Fruit fly (Drosophila melanogaster): ENCODE data around the gene Ekar.

The Ekar gene

DNA sequence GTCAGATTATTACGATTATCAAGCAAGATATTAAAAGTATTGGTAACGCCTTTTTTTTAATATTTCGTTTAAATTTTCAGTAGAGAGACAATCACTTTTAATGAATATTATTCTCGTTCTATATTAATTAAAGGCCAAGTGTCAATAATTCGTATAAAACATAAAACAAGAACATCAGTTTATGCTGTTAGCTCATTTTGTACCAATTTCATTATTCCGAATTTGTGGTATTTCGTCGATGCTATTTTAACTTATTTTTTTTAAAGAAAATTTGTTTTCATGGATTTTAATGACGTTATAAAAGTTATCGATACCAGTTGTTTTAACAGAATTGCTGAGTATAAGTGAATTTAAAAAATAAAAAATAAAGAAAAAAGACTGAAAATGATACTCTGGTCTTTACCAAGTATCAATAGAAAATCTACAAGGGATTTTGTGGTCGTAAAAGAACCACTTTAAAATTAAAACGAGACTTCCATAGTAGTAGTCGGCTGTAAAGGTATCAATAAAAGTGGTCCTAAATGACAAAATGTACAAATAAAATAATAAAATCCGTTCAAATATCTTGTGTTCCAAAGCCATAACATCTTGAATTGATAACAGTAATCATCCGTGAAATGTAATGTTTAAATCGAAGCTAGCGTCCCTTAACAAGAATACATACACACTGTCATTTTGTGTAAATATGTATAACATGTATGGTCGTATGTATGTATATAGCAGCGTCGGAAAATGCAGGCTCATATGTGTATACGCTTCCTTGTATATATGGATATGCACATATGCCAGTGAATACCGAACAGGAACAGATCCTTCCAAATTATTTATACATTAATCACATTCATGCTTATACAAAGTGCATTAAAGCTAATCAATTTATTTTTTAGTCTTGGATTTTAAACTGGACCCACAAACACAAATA lies 35.7 kb downstream of the Ekar start, which contains the start of gene Eph:
Eph (plus strand) TSS at position 287 of the 922 bp plus-strand sequence.
- no peak for TF ChIP-seq kay (GFP tag; ENCODE audit: borderline replicate concordance)
- peak; percentile 67 for TF ChIP-seq tj (GFP tag; optimal IDR thresholded peaks at IDR 0.05)
- no peak for TF ChIP-seq Crg-1 (GFP tag; optimal IDR thresholded peaks at IDR 0.05)

DNA sequence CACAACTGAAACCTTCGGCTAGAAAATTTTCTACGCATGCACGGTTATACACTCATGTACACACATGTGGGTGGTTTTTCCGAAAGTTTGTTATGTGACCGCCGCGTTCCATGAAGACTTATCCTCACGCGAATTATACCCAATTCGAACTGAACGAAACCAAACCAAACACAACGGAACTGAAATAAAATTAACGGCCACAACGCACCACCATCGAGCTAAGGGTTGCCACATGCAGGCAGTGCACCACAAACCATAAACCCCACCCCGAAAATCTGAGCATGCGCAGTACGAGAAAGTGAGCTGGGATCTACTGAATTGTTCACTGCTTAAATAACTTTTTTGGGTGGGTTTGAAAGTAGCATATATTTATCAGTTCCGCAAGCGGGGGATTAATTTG lies 38.9 kb downstream of the Ekar start, which contains the start of gene onecut:
onecut (minus strand) TSS at position 152 of the 400 bp plus-strand sequence.
- TF ChIP-seq bab1 (GFP tag; optimal IDR thresholded peaks at IDR 0.05): no peak
- TF ChIP-seq CG14711 (tag; optimal IDR thresholded peaks at IDR 0.05): peak; percentile 51
- no peak for TF ChIP-seq tj (GFP tag; optimal IDR thresholded peaks at IDR 0.05)

DNA sequence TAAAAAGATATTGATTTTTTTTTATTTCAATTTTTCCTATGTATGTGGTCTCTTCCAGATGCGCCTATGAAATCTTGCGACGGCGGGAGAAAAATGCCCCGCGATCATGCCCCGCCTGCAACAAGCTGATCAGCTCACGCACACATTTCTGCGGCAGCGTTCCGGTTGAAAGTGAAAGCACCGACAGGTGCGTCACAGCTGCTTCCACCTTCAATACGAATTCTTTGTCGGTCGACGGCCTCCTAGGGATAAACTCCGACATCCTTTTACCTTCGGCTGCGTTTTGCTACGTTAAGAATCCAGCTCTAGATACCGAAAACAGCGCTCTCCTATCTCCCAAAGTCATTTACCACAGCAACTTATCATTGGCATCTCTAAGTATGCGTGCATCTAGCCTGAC lies 57.8 kb downstream of the Ekar start:
- no peak for TF ChIP-seq CG1620 (GFP tag; optimal IDR thresholded peaks at IDR 0.05)
- TF ChIP-seq CG7045 (GFP tag; optimal IDR thresholded peaks at IDR 0.05): no peak
- TF ChIP-seq tj (GFP tag; optimal IDR thresholded peaks at IDR 0.05): no peak
- TF ChIP-seq Mnt (GFP tag; optimal IDR thresholded peaks at IDR 0.05): no peak
- TF ChIP-seq Clk (GFP tag; optimal IDR thresholded peaks at IDR 0.05): no peak
- TF ChIP-seq toe (GFP tag; optimal IDR thresholded peaks at IDR 0.05): no peak
- TF ChIP-seq cic (GFP tag; optimal IDR thresholded peaks at IDR 0.05): no peak
- no peak for TF ChIP-seq CG7101 (tag; optimal IDR thresholded peaks at IDR 0.05)
- TF ChIP-seq bab1 (GFP tag; optimal IDR thresholded peaks at IDR 0.05): no peak
- TF ChIP-seq Hr96 (GFP tag; optimal IDR thresholded peaks at IDR 0.05): no peak
